Fruit fly (Drosophila melanogaster) whole organism, embryonic: ENCODE measurements around the gene CG5849.

Source experiments
- Atf6 ChIP-seq: fragments of 200-800 bp; sonication (Bioruptor generic); IDR thresholded peaks from 2 replicates; pipeline ENCODE4 v1.3.6; 2022; ENCODE audit warnings: missing biosample characterization, missing genetic modification characterization
- Blimp-1 ChIP-seq: fragments of 200-800 bp; sonication (Bioruptor generic); optimal IDR thresholded peaks from 3 replicates; lab custom pipeline; 2018; ENCODE audit warnings: missing biosample characterization, missing genetic modification characterization, mild to moderate bottlenecking, moderate library complexity, missing genetic modification reagents
- CG10543 ChIP-seq: fragments of 200-800 bp; sonication (Bioruptor generic); optimal IDR thresholded peaks from 3 replicates; lab custom pipeline; 2017; ENCODE audit warnings: missing biosample characterization, mild to moderate bottlenecking, missing genetic modification characterization, moderate library complexity
- CG12104 ChIP-seq: fragments of 200-800 bp; sonication (Bioruptor generic); optimal IDR thresholded peaks from 3 replicates; lab custom pipeline; 2016; ENCODE audit warnings: missing biosample characterization, missing genetic modification characterization
- CG12299 ChIP-seq: fragments of 200-800 bp; sonication (Bioruptor generic); optimal IDR thresholded peaks from 2 replicates; lab custom pipeline; 2018; ENCODE audit warnings: missing biosample characterization, mild to moderate bottlenecking, missing genetic modification characterization
- CG12769 ChIP-seq: fragments of 200-800 bp; sonication (Bioruptor generic); optimal IDR thresholded peaks from 2 replicates; lab custom pipeline; 2019; ENCODE audit warnings: missing biosample characterization, mild to moderate bottlenecking, missing genetic modification characterization, moderate library complexity
- CG14667 ChIP-seq: fragments of 200-800 bp; sonication (Bioruptor generic); IDR thresholded peaks from 2 replicates; pipeline ENCODE4 v1.3.6; 2022; ENCODE audit warnings: missing biosample characterization, missing genetic modification characterization
- CG14710 ChIP-seq: fragments of 200-800 bp; sonication (Bioruptor generic); optimal IDR thresholded peaks from 3 replicates; lab custom pipeline; 2019; ENCODE audit warnings: missing biosample characterization, mild to moderate bottlenecking, missing genetic modification characterization, moderate library complexity
- CG15514 ChIP-seq: fragments of 200-800 bp; sonication (Bioruptor generic); optimal IDR thresholded peaks from 3 replicates; lab custom pipeline; 2017; ENCODE audit warnings: missing biosample characterization, missing genetic modification characterization, mild to moderate bottlenecking, moderate library complexity, missing genetic modification reagents
- CG1647 ChIP-seq: fragments of 200-800 bp; sonication (Bioruptor generic); optimal IDR thresholded peaks from 3 replicates; lab custom pipeline; 2016; ENCODE audit warnings: missing biosample characterization, missing genetic modification characterization
- CG16779 ChIP-seq: fragments of 200-800 bp; sonication (Bioruptor generic); IDR thresholded peaks from 2 replicates; pipeline ENCODE4 v1.3.6; 2022; ENCODE audit warnings: missing biosample characterization, missing genetic modification characterization
- CG17361 ChIP-seq: fragments of 200-800 bp; sonication (Bioruptor generic); IDR thresholded peaks from 3 replicates; pipeline ENCODE4 v1.3.6; 2022; ENCODE audit warnings: missing biosample characterization, missing genetic modification characterization
- CG17612 ChIP-seq: fragments of 200-800 bp; sonication (Bioruptor generic); IDR thresholded peaks from 2 replicates; pipeline ENCODE4 v1.3.6; 2022; ENCODE audit warnings: missing biosample characterization, missing genetic modification characterization
- CG17802 ChIP-seq: fragments of 200-800 bp; sonication (Bioruptor generic); optimal IDR thresholded peaks from 2 replicates; lab custom pipeline; 2018; ENCODE audit warnings: missing biosample characterization, mild to moderate bottlenecking, missing genetic modification characterization, moderate library complexity
- CG18599 ChIP-seq: fragments of 200-800 bp; sonication (Bioruptor generic); optimal IDR thresholded peaks from 3 replicates; lab custom pipeline; 2017; ENCODE audit warnings: missing biosample characterization, missing genetic modification characterization, mild to moderate bottlenecking, moderate library complexity, missing genetic modification reagents
- CG31365 ChIP-seq: fragments of 200-800 bp; sonication (Bioruptor generic); optimal IDR thresholded peaks from 2 replicates; lab custom pipeline; 2018; ENCODE audit warnings: missing biosample characterization, mild to moderate bottlenecking, missing genetic modification characterization
- CG33557 ChIP-seq: fragments of 200-800 bp; sonication (Bioruptor generic); optimal IDR thresholded peaks from 2 replicates; lab custom pipeline; 2019; ENCODE audit warnings: missing biosample characterization, mild to moderate bottlenecking, missing genetic modification characterization, moderate library complexity
- CG3995 ChIP-seq: fragments of 200-800 bp; sonication (Bioruptor generic); optimal IDR thresholded peaks from 3 replicates; lab custom pipeline; 2016; ENCODE audit warnings: missing biosample characterization, missing genetic modification characterization
- CG4854 ChIP-seq: fragments of 200-800 bp; sonication (Bioruptor generic); optimal IDR thresholded peaks from 2 replicates; lab custom pipeline; 2016; ENCODE audit warnings: missing biosample characterization, missing genetic modification characterization, inconsistent platforms
- CG9437 ChIP-seq: fragments of 200-800 bp; sonication (Bioruptor generic); optimal IDR thresholded peaks from 2 replicates; lab custom pipeline; 2018; ENCODE audit warnings: missing biosample characterization, mild to moderate bottlenecking, missing genetic modification characterization
- CG9727 ChIP-seq: fragments of 200-800 bp; sonication (Bioruptor generic); optimal IDR thresholded peaks from 3 replicates; lab custom pipeline; 2017; ENCODE audit warnings: missing biosample characterization, mild to moderate bottlenecking, missing genetic modification characterization
- CG9817 ChIP-seq: fragments of 200-800 bp; sonication (Bioruptor generic); optimal IDR thresholded peaks from 2 replicates; lab custom pipeline; 2018; ENCODE audit warnings: missing biosample characterization, mild to moderate bottlenecking, missing genetic modification characterization, moderate library complexity
- Dp ChIP-seq: fragments of 200-800 bp; sonication (Bioruptor generic); optimal IDR thresholded peaks from 2 replicates; lab custom pipeline; 2018; ENCODE audit warnings: missing biosample characterization, mild to moderate bottlenecking, missing genetic modification characterization, moderate library complexity
- ERR ChIP-seq: fragments of 200-800 bp; sonication (Bioruptor generic); optimal IDR thresholded peaks from 2 replicates; lab custom pipeline; 2016; ENCODE audit warnings: missing biosample characterization, missing genetic modification characterization
- Fer3 ChIP-seq: fragments of 200-800 bp; sonication (Bioruptor generic); optimal IDR thresholded peaks from 2 replicates; lab custom pipeline; 2018; ENCODE audit warnings: missing biosample characterization, mild to moderate bottlenecking, missing genetic modification characterization, moderate library complexity
- Nf-YB ChIP-seq: fragments of 200-800 bp; sonication (Bioruptor generic); optimal IDR thresholded peaks from 3 replicates; lab custom pipeline; 2019; ENCODE audit warnings: missing biosample characterization, mild to moderate bottlenecking, missing genetic modification characterization, moderate library complexity
- Pdp1 ChIP-seq, 2 experiments: fragments of 200-800 bp; sonication (Bioruptor generic); optimal IDR thresholded peaks; 3 replicates each; lab custom pipeline; 2016; ENCODE audit warnings: missing biosample characterization in 2 of 2, missing genetic modification characterization in 2 of 2, mild to moderate bottlenecking in 1 of 2, moderate library complexity in 1 of 2
- Sox100B ChIP-seq: fragments of 200-800 bp; sonication (Bioruptor generic); optimal IDR thresholded peaks from 3 replicates; lab custom pipeline; 2018; ENCODE audit warnings: missing biosample characterization, mild to moderate bottlenecking, missing genetic modification characterization
- Ssrp ChIP-seq: fragments of 200-800 bp; sonication (Bioruptor generic); optimal IDR thresholded peaks from 2 replicates; lab custom pipeline; 2018; ENCODE audit warnings: missing biosample characterization, mild to moderate bottlenecking, missing genetic modification characterization, moderate library complexity
- ab ChIP-seq: fragments of 200-800 bp; sonication (Bioruptor generic); optimal IDR thresholded peaks from 2 replicates; lab custom pipeline; 2016; ENCODE audit warnings: missing biosample characterization, missing genetic modification characterization
- abd-A ChIP-seq: fragments of 200-800 bp; sonication (Bioruptor generic); optimal IDR thresholded peaks from 3 replicates; lab custom pipeline; 2019; ENCODE audit warnings: missing biosample characterization, mild to moderate bottlenecking, missing genetic modification characterization, moderate library complexity
- cad ChIP-seq: fragments of >200 bp; optimal IDR thresholded peaks from 2 replicates; lab custom pipeline; 2017; ENCODE audit warnings: missing biosample characterization, missing genetic modification characterization
- crc ChIP-seq: fragments of 200-800 bp; sonication (Bioruptor generic); optimal IDR thresholded peaks from 2 replicates; lab custom pipeline; 2016; ENCODE audit warnings: missing biosample characterization, missing genetic modification characterization
- da ChIP-seq: fragments of 200-800 bp; sonication (Bioruptor generic); optimal IDR thresholded peaks from 2 replicates; lab custom pipeline; 2016; ENCODE audit warnings: missing biosample characterization, missing genetic modification characterization
- danr ChIP-seq: fragments of 200-800 bp; sonication (Bioruptor generic); IDR thresholded peaks from 2 replicates; pipeline ENCODE4 v1.3.6; 2022; ENCODE audit warnings: missing biosample characterization, missing genetic modification characterization
- dm ChIP-seq: fragments of 200-800 bp; sonication (Bioruptor generic); optimal IDR thresholded peaks from 3 replicates; lab custom pipeline; 2016; ENCODE audit warnings: missing biosample characterization, missing genetic modification characterization
- eve ChIP-seq, 2 experiments: fragments of >200 bp; optimal IDR thresholded peaks; 2 replicates each; lab custom pipeline; 2017; ENCODE audit warnings: missing biosample characterization in 2 of 2, missing genetic modification characterization in 2 of 2
- gce ChIP-seq: fragments of 200-800 bp; sonication (Bioruptor generic); IDR thresholded peaks from 3 replicates; pipeline ENCODE4 v1.3.6; 2022; ENCODE audit warnings: missing biosample characterization, missing genetic modification characterization
- gsb ChIP-seq: fragments of 200-800 bp; sonication (Bioruptor generic); IDR thresholded peaks from 2 replicates; pipeline ENCODE4 v1.3.6; 2022; ENCODE audit warnings: missing biosample characterization, missing genetic modification characterization
- gsb-n ChIP-seq: fragments of 200-800 bp; sonication (Bioruptor generic); optimal IDR thresholded peaks from 3 replicates; lab custom pipeline; 2018; ENCODE audit warnings: missing biosample characterization, mild to moderate bottlenecking, missing genetic modification characterization
- lola ChIP-seq, 3 experiments: fragments of >200 bp in 2 of 3; fragments of 200-800 bp in 1 of 3; sonication (Bioruptor generic) in 1 of 3; optimal IDR thresholded peaks; 2 replicates each; lab custom pipeline; 2017 to 2019; ENCODE audit warnings: missing biosample characterization in 3 of 3, missing genetic modification characterization in 3 of 3, mild to moderate bottlenecking in 1 of 3, moderate library complexity in 1 of 3
- onecut ChIP-seq: fragments of 200-800 bp; sonication (Bioruptor generic); IDR thresholded peaks from 2 replicates; pipeline ENCODE4 v1.3.6; 2022; ENCODE audit warnings: missing biosample characterization, missing genetic modification characterization
- pan ChIP-seq, 4 experiments: fragments of >200 bp in 3 of 4; fragments of 200-800 bp in 1 of 4; sonication (Bioruptor generic) in 1 of 4; optimal IDR thresholded peaks in 3 of 4; IDR thresholded peaks in 1 of 4; 2 replicates each; pipeline versions ENCODE4 v1.3.6 to Lab custom; 2017 to 2022; ENCODE audit warnings: missing biosample characterization in 2 of 4, missing genetic modification characterization in 2 of 4, mixed read lengths in 1 of 4
- prd ChIP-seq, 3 experiments: fragments of >200 bp in 2 of 3; fragments of 200-800 bp in 1 of 3; sonication (Bioruptor generic) in 1 of 3; optimal IDR thresholded peaks in 2 of 3; IDR thresholded peaks in 1 of 3; 2 replicates in 2 of 3; 3 replicates in 1 of 3; pipeline versions ENCODE4 v1.3.6 to Lab custom; 2017 to 2022; ENCODE audit warnings: missing biosample characterization in 1 of 3, missing genetic modification characterization in 1 of 3
- run ChIP-seq: fragments of 200-800 bp; sonication (Bioruptor generic); optimal IDR thresholded peaks from 3 replicates; lab custom pipeline; 2018; ENCODE audit warnings: missing biosample characterization, mild to moderate bottlenecking, missing genetic modification characterization
- salm ChIP-seq: fragments of 200-800 bp; sonication (Bioruptor generic); optimal IDR thresholded peaks from 2 replicates; lab custom pipeline; 2018; ENCODE audit warnings: missing biosample characterization, mild to moderate bottlenecking, missing genetic modification characterization
- slou ChIP-seq: fragments of 200-800 bp; sonication (Bioruptor generic); optimal IDR thresholded peaks from 3 replicates; lab custom pipeline; 2016; ENCODE audit warnings: missing biosample characterization, missing genetic modification characterization
- sob ChIP-seq: fragments of 200-800 bp; sonication (Bioruptor generic); IDR thresholded peaks from 2 replicates; pipeline ENCODE4 v1.3.6; 2022; ENCODE audit warnings: missing biosample characterization, missing genetic modification characterization
- z ChIP-seq: fragments of 200-800 bp; sonication (Bioruptor generic); IDR thresholded peaks from 3 replicates; pipeline ENCODE4 v1.3.6; 2022; ENCODE audit warnings: missing biosample characterization, missing genetic modification characterization

The CG5849 gene

DNA sequence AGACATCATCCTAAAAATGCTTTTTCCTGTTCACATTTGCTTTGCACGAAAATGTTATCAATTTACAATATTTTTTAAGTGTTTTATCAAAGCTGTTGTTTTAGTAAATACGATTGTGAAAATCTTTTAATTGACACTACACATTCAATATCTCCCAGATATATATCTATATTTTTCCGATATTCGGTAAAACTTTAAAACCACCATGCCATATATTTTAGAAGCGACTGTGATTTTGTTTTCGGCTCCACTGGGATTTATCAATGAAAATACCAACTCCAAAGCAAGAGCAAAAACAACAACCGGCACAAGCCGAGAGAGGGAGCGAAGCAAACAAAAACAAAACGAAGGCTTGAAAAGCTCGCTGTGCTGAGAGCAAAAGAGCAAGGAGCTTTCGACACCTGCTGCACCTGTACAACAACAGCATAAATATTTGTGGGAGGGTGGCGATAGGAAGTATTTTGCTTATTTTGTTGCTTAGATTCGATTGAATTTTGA, 19.9 kb upstream of the CG5849 start (continued):
- no peak for TF ChIP-seq da (GFP tag; lab: Kevin White, UChicago)
- peak; percentile 34 for TF ChIP-seq run (tag; lab: Kevin White, UChicago)
- TF ChIP-seq CG3995 (GFP tag; lab: Kevin White, UChicago) = no peak
- no peak for TF ChIP-seq CG17802
- TF ChIP-seq onecut = no peak
- peak; percentile 29 for TF ChIP-seq CG9817 (tag; lab: Kevin White, UChicago)
- no peak for TF ChIP-seq gce
- no peak for TF ChIP-seq CG18599
- TF ChIP-seq CG1647 (GFP tag; lab: Kevin White, UChicago) = no peak
- no peak for TF ChIP-seq Ssrp (tag; lab: Kevin White, UChicago)
- TF ChIP-seq slou (GFP tag; lab: Kevin White, UChicago) = peak; percentile 14
- TF ChIP-seq crc (GFP tag; lab: Kevin White, UChicago) = no peak
- TF ChIP-seq Atf6 (GFP tag; lab: Robert Waterston, UW) = no peak
- no peak for TF ChIP-seq cad (GFP tag; lab: Kevin White, UChicago)
- no peak for TF ChIP-seq CG31365 (tag; lab: Kevin White, UChicago)
- peak; percentile 15 for TF ChIP-seq CG12299 (tag; lab: Kevin White, UChicago)
- no peak for TF ChIP-seq CG12104
- TF ChIP-seq CG9727 (GFP tag; lab: Kevin White, UChicago) = peak; percentile 24
- TF ChIP-seq CG9437 (GFP tag; lab: Kevin White, UChicago) = peak; percentile 45
- no peak for TF ChIP-seq CG10543
- TF ChIP-seq Sox100B = peak; percentile 53
- TF ChIP-seq Nf-YB (GFP tag; lab: Kevin White, UChicago) = peak; percentile 28
- no peak for TF ChIP-seq CG14710 (tag; lab: Kevin White, UChicago)
- peak in 1 of 3 experiments; percentile 20 for TF ChIP-seq lola (GFP tag; optimal IDR thresholded peaks at IDR 0.05; lab: Kevin White, UChicago)
- no peak for TF ChIP-seq CG14667 (GFP tag; lab: Robert Waterston, UW)
- TF ChIP-seq CG17361 (GFP tag; lab: Robert Waterston, UW) = peak; percentile 68; the same call in 2 of the 3 replicates
- TF ChIP-seq Dp (GFP tag; lab: Kevin White, UChicago) = no peak
- TF ChIP-seq prd (optimal IDR thresholded peaks at IDR 0.05; lab: Kevin White, UChicago) = no peak
- TF ChIP-seq prd (GFP tag; IDR thresholded peaks at IDR 0.05; lab: Robert Waterston, UW) = 0 out of 3 replicates have a peak, but pooled peaks have one; percentile 11
- no peak for TF ChIP-seq z
- peak; percentile 15 to 16 for TF ChIP-seq Pdp1 (GFP tag; optimal IDR thresholded peaks at IDR 0.05; lab: Kevin White, UChicago)
- TF ChIP-seq ERR = no peak
- TF ChIP-seq abd-A (tag; lab: Kevin White, UChicago) = no peak
- TF ChIP-seq gsb (GFP tag; lab: Robert Waterston, UW) = no peak
- TF ChIP-seq CG15514 (GFP tag; lab: Kevin White, UChicago) = peak; percentile 19
- TF ChIP-seq CG17612 = no peak
- no peak for TF ChIP-seq dm
- TF ChIP-seq salm (tag; lab: Kevin White, UChicago) = peak; percentile 31
- peak; percentile 48 for TF ChIP-seq Blimp-1 (GFP tag; lab: Kevin White, UChicago)
- TF ChIP-seq sob (GFP tag; lab: Robert Waterston, UW) = peak; percentile 38; the same call in 1 of the 2 replicates
- TF ChIP-seq eve (GFP tag; optimal IDR thresholded peaks at IDR 0.05; lab: Kevin White, UChicago) = no peak
- TF ChIP-seq CG16779 (GFP tag; lab: Robert Waterston, UW) = 0 out of 2 replicates have a peak, but pooled peaks have one; percentile 24
- peak; percentile 27 for TF ChIP-seq CG4854
- no peak for TF ChIP-seq CG12769 (tag; lab: Kevin White, UChicago)
- no peak for TF ChIP-seq danr (GFP tag; lab: Robert Waterston, UW)
- no peak for TF ChIP-seq pan (optimal IDR thresholded peaks at IDR 0.05; lab: Kevin White, UChicago)
- peak in 1 of 2 experiments; percentile 41 for TF ChIP-seq pan (GFP tag; optimal IDR thresholded peaks at IDR 0.05 in 1 of 2, IDR thresholded peaks at IDR 0.05 in 1 of 2)
- no peak for TF ChIP-seq gsb-n
- TF ChIP-seq ab (GFP tag; lab: Kevin White, UChicago) = no peak
- peak; percentile 28 for TF ChIP-seq Fer3
- TF ChIP-seq CG33557 (GFP tag; lab: Kevin White, UChicago) = no peak
